Worm (Caenorhabditis elegans): ENCODE results near the gene cls-1.

DNA sequence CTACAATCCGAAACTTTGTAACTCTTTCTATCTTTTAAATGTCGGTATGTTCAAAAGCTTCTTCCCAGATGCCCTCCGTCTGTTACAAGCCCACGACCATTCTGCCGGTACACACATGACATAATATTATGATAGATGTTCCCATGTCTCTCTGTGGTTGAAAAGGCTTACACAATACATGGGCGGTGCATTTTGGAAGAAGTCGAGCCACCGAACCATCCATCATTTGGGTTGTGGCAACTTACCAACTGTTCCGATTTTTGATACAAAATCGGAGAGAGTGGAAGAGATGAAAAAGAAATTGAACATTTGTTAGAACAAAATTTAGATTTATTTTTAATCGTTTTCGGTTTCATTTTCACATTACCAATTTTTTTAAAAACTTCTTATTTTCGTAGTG lies 41.0 kb downstream of the cls-1 start:
- no peak for TF ChIP-seq sea-2 (GFP tag; optimal IDR thresholded peaks at IDR 0.05)
- TF ChIP-seq mdl-1 (tag; optimal IDR thresholded peaks at IDR 0.05), result no peak
- no peak for TF ChIP-seq nhr-67 (tag; optimal IDR thresholded peaks at IDR 0.05)
- no peak for TF ChIP-seq daf-12 (tag; optimal IDR thresholded peaks at IDR 0.05)
